Worm (Caenorhabditis elegans) whole organism, L1 larva: Measurements from ENCODE around the gene ipla-1.

Experiments
- ama-1 ChIP-seq: fragments of 150-350 bp; optimal IDR thresholded peaks from 2 replicates; lab custom pipeline; 2014
- lsy-2 ChIP-seq, 2 experiments: fragments of 150-350 bp; optimal IDR thresholded peaks; 2 replicates each; lab custom pipeline; 2014; ENCODE audit warnings: missing biosample characterization in 2 of 2, missing genetic modification characterization in 2 of 2
- ztf-11 ChIP-seq, 2 experiments: sonication (generic microtip); optimal IDR thresholded peaks; 2 replicates each; lab custom pipeline; 2016 to 2017; ENCODE audit warnings: missing genetic modification characterization in 2 of 2, missing biosample characterization in 1 of 2, missing compliant biosample characterization in 1 of 2

DNA sequence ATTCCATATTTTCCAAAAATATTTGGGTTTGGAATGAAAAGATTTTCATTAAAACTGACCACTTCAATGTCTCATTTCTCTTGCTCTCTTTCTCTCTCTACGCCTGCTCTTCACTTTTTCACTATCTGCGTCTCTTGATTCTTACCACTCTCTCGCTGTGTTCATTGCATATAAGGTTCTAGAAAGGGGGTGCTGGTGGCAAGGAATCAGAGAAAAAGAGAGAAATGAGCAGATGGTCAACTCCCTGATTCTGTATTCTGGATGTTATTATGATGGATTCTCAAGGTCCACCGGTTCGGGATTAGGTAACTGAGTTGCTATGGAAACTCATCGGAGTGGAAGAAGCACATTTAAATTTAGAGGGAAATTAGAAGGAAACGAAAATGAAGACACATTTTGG lies 39.6 kb upstream of the ipla-1 start:
- TF ChIP-seq ama-1 (no peak), ztf-11 (tag; optimal IDR thresholded peaks at IDR 0.05; lab: Kevin White, UChicago) (no peak), lsy-2 (tag; optimal IDR thresholded peaks at IDR 0.05; lab: Kevin White, UChicago) (no peak)
